Fruit fly (Drosophila melanogaster) whole organism, prepupa: ENCODE results near the gene CG17470.

Source experiments
- Blimp-1 ChIP-seq: fragments of 200-800 bp; sonication (Bioruptor generic); optimal IDR thresholded peaks from 3 replicates; lab custom pipeline; 2017; ENCODE audit warnings: missing biosample characterization, missing genetic modification characterization, mild to moderate bottlenecking, moderate library complexity, missing genetic modification reagents
- CG11294 ChIP-seq: fragments of 200-800 bp; sonication (Bioruptor generic); IDR thresholded peaks from 2 replicates; pipeline ENCODE4 v1.3.6; 2022; ENCODE audit warnings: missing biosample characterization, missing genetic modification characterization
- CG11902 ChIP-seq: fragments of 200-800 bp; sonication (Bioruptor generic); optimal IDR thresholded peaks from 3 replicates; lab custom pipeline; 2016; ENCODE audit warnings: missing biosample characterization, missing genetic modification characterization
- CG3919 ChIP-seq: fragments of 200-800 bp; sonication (Bioruptor generic); optimal IDR thresholded peaks from 3 replicates; lab custom pipeline; 2016; ENCODE audit warnings: missing biosample characterization, missing genetic modification characterization
- CG8319 ChIP-seq: fragments of 200-800 bp; sonication (Bioruptor generic); optimal IDR thresholded peaks from 3 replicates; lab custom pipeline; 2016; ENCODE audit warnings: missing biosample characterization, missing genetic modification characterization
- Hr39 ChIP-seq: fragments of 200-800 bp; sonication (Bioruptor generic); optimal IDR thresholded peaks from 2 replicates; lab custom pipeline; 2016; ENCODE audit warnings: missing biosample characterization, missing genetic modification characterization
- Lpt ChIP-seq: fragments of 200-800 bp; sonication (Bioruptor generic); optimal IDR thresholded peaks from 3 replicates; lab custom pipeline; 2016; ENCODE audit warnings: missing biosample characterization, missing genetic modification characterization
- Sox102F ChIP-seq: fragments of 200-800 bp; sonication (Bioruptor generic); optimal IDR thresholded peaks from 2 replicates; lab custom pipeline; 2016; ENCODE audit warnings: missing biosample characterization, mild to moderate bottlenecking, missing genetic modification characterization
- fd59A ChIP-seq: fragments of 200-800 bp; sonication (Bioruptor generic); optimal IDR thresholded peaks from 2 replicates; lab custom pipeline; 2017; ENCODE audit warnings: missing biosample characterization, mild to moderate bottlenecking, missing genetic modification characterization, missing genetic modification reagents

- TF ChIP-seq fd59A (GFP tag; lab: Kevin White, UChicago) (no peak), Lpt (GFP tag; lab: Kevin White, UChicago) (no peak), CG8319 (no peak), Hr39 (GFP tag; lab: Kevin White, UChicago) (no peak), CG3919 (no peak), CG11294 (no peak), Blimp-1 (GFP tag; lab: Kevin White, UChicago) (no peak), CG11902 (GFP tag; lab: Kevin White, UChicago) (no peak), Sox102F (GFP tag; lab: Kevin White, UChicago) (no peak)
Measured at dm6 chr2L:20664428-20664827, 21.4 kb upstream of the CG17470 start.
